Worm (Caenorhabditis elegans) whole organism, early embryonic: ENCODE measurements around the gene pck-1.

Experiments used
- B0310.2 ChIP-seq: sonication (generic microtip); optimal IDR thresholded peaks from 2 replicates; lab custom pipeline; 2016; ENCODE audit warnings: mild to moderate bottlenecking, missing genetic modification characterization, missing compliant biosample characterization
- F13C5.2 ChIP-seq: sonication (generic microtip); optimal IDR thresholded peaks from 2 replicates; lab custom pipeline; 2017; ENCODE audit warnings: mild to moderate bottlenecking, missing genetic modification characterization, inconsistent platforms, missing compliant biosample characterization
- ama-1 ChIP-seq: fragments of 150-350 bp; optimal IDR thresholded peaks from 2 replicates; lab custom pipeline; 2014
- ceh-13 ChIP-seq: fragments of 200-800 bp; sonication (Bioruptor generic); optimal IDR thresholded peaks from 2 replicates; lab custom pipeline; 2018; ENCODE audit warnings: mild to moderate bottlenecking, missing genetic modification characterization, missing compliant biosample characterization
- ceh-36 ChIP-seq: sonication (generic microtip); optimal IDR thresholded peaks from 2 replicates; lab custom pipeline; 2016; ENCODE audit warnings: missing genetic modification characterization, inconsistent platforms, missing compliant biosample characterization
- ets-7 ChIP-seq: sonication (generic microtip); optimal IDR thresholded peaks from 2 replicates; lab custom pipeline; 2016; ENCODE audit warnings: missing genotype, missing genetic modification characterization, missing compliant biosample characterization
- hmbx-1 ChIP-seq: sonication (generic microtip); optimal IDR thresholded peaks from 2 replicates; lab custom pipeline; 2016; ENCODE audit warnings: mild to moderate bottlenecking, missing genetic modification characterization, missing compliant biosample characterization
- hmg-4 ChIP-seq: fragments of 200-800 bp; sonication (Bioruptor generic); optimal IDR thresholded peaks from 2 replicates; lab custom pipeline; 2018; ENCODE audit warnings: mild to moderate bottlenecking, missing genetic modification characterization, missing compliant biosample characterization
- tbx-37 ChIP-seq: fragments of 200-800 bp; sonication (Bioruptor generic); conservative IDR thresholded peaks from 2 replicates; pipeline ENCODE4 v1.3.6; 2022; ENCODE audit warnings: missing genetic modification reagents, missing genetic modification characterization, missing compliant biosample characterization
- tra-4 ChIP-seq: sonication (generic microtip); optimal IDR thresholded peaks from 2 replicates; lab custom pipeline; 2017; ENCODE audit warnings: missing genetic modification characterization, missing compliant biosample characterization

DNA sequence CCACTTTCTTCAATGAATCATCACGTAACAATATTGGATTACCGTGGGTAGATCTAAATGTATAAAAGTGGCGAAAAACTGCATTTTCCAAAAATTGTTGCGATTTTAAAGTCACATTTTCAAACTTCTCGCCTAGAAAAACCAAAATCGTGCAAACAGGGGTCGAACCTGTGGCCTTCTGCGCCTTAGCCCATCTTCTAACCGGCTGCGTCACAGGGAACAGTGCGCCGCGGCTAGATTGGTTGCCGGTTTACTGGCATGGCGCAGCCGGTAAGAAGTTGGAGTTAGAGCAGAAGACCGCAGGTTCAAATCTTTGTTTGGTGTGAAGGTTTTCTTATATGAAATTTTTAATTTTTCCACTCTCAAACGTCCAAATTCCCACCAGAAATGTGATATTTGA lies 17.0 kb downstream of the pck-1 start:
- TF ChIP-seq hmbx-1 = no peak
- TF ChIP-seq tbx-37 (GFP tag; lab: Robert Waterston, UW) = no peak
- TF ChIP-seq ceh-36 (tag; lab: Kevin White, UChicago) = no peak
- TF ChIP-seq tra-4 = no peak
- TF ChIP-seq F13C5.2 (tag; lab: Kevin White, UChicago) = no peak
- no peak for TF ChIP-seq ets-7
- TF ChIP-seq B0310.2 (tag; lab: Kevin White, UChicago) = no peak
- no peak for TF ChIP-seq ceh-13 (GFP tag; lab: Kevin White, UChicago)
- no peak for TF ChIP-seq ama-1 (lab: Kevin White, UChicago)
- no peak for TF ChIP-seq hmg-4
